Worm (Caenorhabditis elegans): ENCODE data around the gene Y14H12A.1.

Y14H12A.1 gene

DNA sequence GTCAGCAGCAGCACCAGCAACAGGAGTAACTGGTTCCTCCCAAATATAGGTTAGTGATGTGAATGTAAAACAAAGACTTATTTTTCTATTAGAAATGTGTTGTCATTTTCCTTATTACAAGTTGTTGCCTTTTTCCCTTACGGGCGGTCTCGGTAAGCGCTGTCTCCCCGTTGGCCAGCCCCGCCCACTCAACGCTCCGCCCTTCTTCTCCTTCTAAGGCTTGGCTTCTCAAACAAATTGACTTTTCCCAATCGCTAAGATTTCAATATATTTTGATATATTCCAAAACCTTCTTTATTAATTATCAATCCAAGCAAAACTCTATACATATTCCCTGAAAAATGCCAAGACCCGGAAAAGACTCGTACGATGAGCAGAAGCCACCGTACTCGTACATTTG is 10.7 kb upstream of the Y14H12A.1 start, which contains the start of gene lin-31:
lin-31 (plus strand) TSS at position 237 of the 400 bp plus-strand sequence.
- TF ChIP-seq fos-1 (tag; optimal IDR thresholded peaks at IDR 0.05) (no peak), crh-2 (tag; optimal IDR thresholded peaks at IDR 0.05) (no peak), nhr-77 (tag; optimal IDR thresholded peaks at IDR 0.05) (no peak), ceh-82 (tag; optimal IDR thresholded peaks at IDR 0.05) (no peak), nhr-25 (tag; optimal IDR thresholded peaks at IDR 0.05) (no peak), mdl-1 (tag; optimal IDR thresholded peaks at IDR 0.05) (no peak), sma-9 (GFP tag; optimal IDR thresholded peaks at IDR 0.05) (no peak), sma-9 (tag; optimal IDR thresholded peaks at IDR 0.05) (no peak), ztf-4 (tag; optimal IDR thresholded peaks at IDR 0.05) (no peak), ceh-16 (tag; optimal IDR thresholded peaks at IDR 0.05) (no peak), lsy-2 (tag; optimal IDR thresholded peaks at IDR 0.05) (no peak), sma-3 (GFP tag; optimal IDR thresholded peaks at IDR 0.05) (no peak), sem-4 (tag; optimal IDR thresholded peaks at IDR 0.05) (no peak), gmeb-1 (tag; optimal IDR thresholded peaks at IDR 0.05) (no peak), nhr-10 (tag; optimal IDR thresholded peaks at IDR 0.05) (no peak), ztf-11 (tag; optimal IDR thresholded peaks at IDR 0.05) (no peak), nhr-12 (tag; optimal IDR thresholded peaks at IDR 0.05) (no peak)

DNA sequence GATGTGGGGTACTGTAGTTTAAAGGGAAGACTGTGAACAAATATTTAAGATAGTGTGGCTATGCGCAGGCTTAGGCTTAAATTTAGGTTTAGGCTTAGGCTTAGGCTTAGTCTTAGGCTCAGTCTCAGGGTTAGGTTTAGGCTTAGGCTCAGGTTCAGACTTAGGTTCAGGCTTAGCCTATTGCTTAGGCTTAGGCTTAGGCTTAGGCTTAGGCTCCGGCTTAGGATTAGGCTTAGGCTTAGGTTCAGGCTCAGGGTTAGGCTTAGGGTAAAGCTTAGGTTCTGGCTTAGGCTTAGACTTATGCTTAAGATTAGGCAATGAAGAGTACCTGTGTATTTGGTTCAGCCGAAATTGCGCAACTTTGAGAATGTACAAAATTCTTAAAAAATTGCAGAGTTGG is 8.8 kb upstream of the Y14H12A.1 start:
- no peak for TF ChIP-seq C34F6.9 (tag; optimal IDR thresholded peaks at IDR 0.05)
- no peak for TF ChIP-seq ztf-4 (tag; optimal IDR thresholded peaks at IDR 0.05)
- TF ChIP-seq lsy-2 (tag; optimal IDR thresholded peaks at IDR 0.05), result no peak
- TF ChIP-seq mbf-1 (tag; optimal IDR thresholded peaks at IDR 0.05), result no peak
- no peak for TF ChIP-seq ZK546.5 (tag; optimal IDR thresholded peaks at IDR 0.05)
- TF ChIP-seq unc-62 (GFP tag; optimal IDR thresholded peaks at IDR 0.05), result no peak
- no peak for TF ChIP-seq snpc-4 (tag; optimal IDR thresholded peaks at IDR 0.05)
- TF ChIP-seq aly-2 (tag; optimal IDR thresholded peaks at IDR 0.05), result no peak
- TF ChIP-seq unc-39 (tag; optimal IDR thresholded peaks at IDR 0.05), result no peak
- no peak for TF ChIP-seq ztf-11 (tag; optimal IDR thresholded peaks at IDR 0.05)
- no peak for TF ChIP-seq crh-2 (tag; optimal IDR thresholded peaks at IDR 0.05)
- no peak for TF ChIP-seq sem-4 (tag; optimal IDR thresholded peaks at IDR 0.05)
- no peak for TF ChIP-seq nhr-23 (tag; optimal IDR thresholded peaks at IDR 0.05)
- TF ChIP-seq sma-3 (GFP tag; optimal IDR thresholded peaks at IDR 0.05), result no peak

DNA sequence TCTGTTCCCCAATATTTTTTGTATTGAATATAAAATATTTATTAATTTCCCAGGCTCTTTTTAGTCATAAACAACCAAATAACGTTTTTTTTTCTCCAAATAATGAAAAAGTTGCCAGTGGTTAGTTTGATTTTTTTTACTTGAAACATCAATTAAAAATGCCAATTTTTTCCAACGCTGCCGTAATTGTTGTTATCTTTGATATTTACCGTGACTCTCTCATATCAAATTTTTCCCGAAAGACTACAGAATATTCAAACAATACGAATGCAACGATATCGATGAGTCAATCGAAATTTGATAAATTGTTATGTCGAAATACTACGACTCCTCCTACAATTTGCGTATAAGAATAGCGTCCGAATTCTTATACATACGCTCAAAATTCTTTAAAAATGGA is 6.1 kb upstream of the Y14H12A.1 start, which contains the start of gene K10G6.5:
K10G6.5 (plus strand) TSS at position 345 of the 400 bp plus-strand sequence.
- TF ChIP-seq ceh-16 (tag; optimal IDR thresholded peaks at IDR 0.05) (no peak), fos-1 (tag; optimal IDR thresholded peaks at IDR 0.05) (peak; percentile 49), sem-4 (tag; optimal IDR thresholded peaks at IDR 0.05) (no peak), mdl-1 (tag; optimal IDR thresholded peaks at IDR 0.05) (no peak), unc-39 (tag; optimal IDR thresholded peaks at IDR 0.05) (no peak), F13H6.1 (tag; optimal IDR thresholded peaks at IDR 0.05) (no peak)

DNA sequence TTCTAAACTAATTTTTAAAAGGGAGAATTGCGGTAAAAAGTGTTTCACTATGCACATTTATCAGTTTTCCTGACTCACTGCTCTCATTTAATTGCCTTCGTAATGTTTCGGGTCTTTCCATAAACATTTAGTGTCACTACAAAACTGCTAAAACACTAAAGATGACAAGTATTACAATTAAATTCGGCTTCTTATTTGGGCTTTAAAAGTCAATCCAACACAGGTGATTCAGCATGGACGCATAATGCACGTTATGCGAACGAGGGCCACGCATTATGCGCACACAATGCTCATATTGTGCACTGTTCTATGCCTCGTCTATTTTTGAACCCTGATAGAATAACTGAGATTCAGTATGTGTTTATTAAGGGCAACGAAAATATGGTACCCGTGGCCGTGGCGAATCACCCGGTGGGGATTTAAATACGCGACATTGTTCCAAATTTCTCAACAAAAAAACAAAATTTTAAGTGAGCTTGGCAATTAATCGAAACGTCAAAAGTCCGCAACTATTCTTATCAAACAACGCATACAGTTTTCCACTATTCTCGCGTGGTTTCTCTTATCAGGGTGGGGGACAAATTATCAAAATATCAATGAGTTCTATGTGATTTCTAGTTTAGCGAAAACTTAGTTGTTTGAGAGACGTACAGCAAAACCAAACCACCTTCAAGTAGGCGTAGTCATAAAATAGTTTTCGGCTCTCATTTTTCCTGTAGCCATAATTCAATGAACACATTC is 3.2 kb upstream of the Y14H12A.1 start, which contains the start of gene Y14H12A.2:
Y14H12A.2 (minus strand) TSS at position 51 of the 741 bp plus-strand sequence.
- no peak for TF ChIP-seq nhr-237 (tag; optimal IDR thresholded peaks at IDR 0.05)
- no peak for TF ChIP-seq sem-4 (tag; optimal IDR thresholded peaks at IDR 0.05)
- TF ChIP-seq unc-39 (tag; optimal IDR thresholded peaks at IDR 0.05), result no peak
- peak; percentile 47 for TF ChIP-seq sma-9 (GFP tag; optimal IDR thresholded peaks at IDR 0.05)
- no peak for TF ChIP-seq sma-9 (tag; optimal IDR thresholded peaks at IDR 0.05)
- no peak for TF ChIP-seq C34F6.9 (tag; optimal IDR thresholded peaks at IDR 0.05)
- TF ChIP-seq ztf-1 (GFP tag; conservative IDR thresholded peaks at IDR 0.05), result no peak
- TF ChIP-seq alr-1 (tag; optimal IDR thresholded peaks at IDR 0.05), result no peak
- no peak for TF ChIP-seq nhr-10 (tag; optimal IDR thresholded peaks at IDR 0.05)
- no peak for TF ChIP-seq ceh-82 (tag; optimal IDR thresholded peaks at IDR 0.05)
- TF ChIP-seq dmd-4 (tag; optimal IDR thresholded peaks at IDR 0.05), result no peak
- TF ChIP-seq crh-2 (tag; optimal IDR thresholded peaks at IDR 0.05), result peak; percentile 24
- TF ChIP-seq lsy-2 (tag; optimal IDR thresholded peaks at IDR 0.05), result no peak
- TF ChIP-seq elt-3 (tag; optimal IDR thresholded peaks at IDR 0.05), result no peak
- no peak for TF ChIP-seq ZK546.5 (tag; optimal IDR thresholded peaks at IDR 0.05)
- TF ChIP-seq nhr-129 (tag; optimal IDR thresholded peaks at IDR 0.05), result no peak
- no peak for TF ChIP-seq skn-1 (tag; optimal IDR thresholded peaks at IDR 0.05)
- TF ChIP-seq nhr-6 (tag; optimal IDR thresholded peaks at IDR 0.05), result no peak
- no peak for TF ChIP-seq peb-1 (tag; optimal IDR thresholded peaks at IDR 0.05)
- no peak for TF ChIP-seq unc-55 (GFP tag; optimal IDR thresholded peaks at IDR 0.05)
- no peak for TF ChIP-seq nhr-77 (tag; optimal IDR thresholded peaks at IDR 0.05)
- peak; percentile 78 for TF ChIP-seq fos-1 (tag; optimal IDR thresholded peaks at IDR 0.05)
- no peak for TF ChIP-seq lin-13 (GFP tag; optimal IDR thresholded peaks at IDR 0.05)
- peak; percentile 26 for TF ChIP-seq gmeb-1 (tag; optimal IDR thresholded peaks at IDR 0.05)
- TF ChIP-seq nhr-11 (tag; optimal IDR thresholded peaks at IDR 0.05), result no peak

Measured in whole organism, L2 larva.